Worm (Caenorhabditis elegans) whole organism, early embryonic: ENCODE results near the gene C08F11.17.

Experiments
- flt-1 ChIP-seq: fragments of 200-800 bp; sonication (Bioruptor generic); IDR thresholded peaks from 2 replicates; pipeline ENCODE4 v1.3.6; 2022; ENCODE audit warnings: missing genetic modification characterization, missing compliant biosample characterization
- scrt-1 ChIP-seq: fragments of 200-800 bp; sonication (Bioruptor generic); IDR thresholded peaks from 2 replicates; pipeline ENCODE4 v1.3.6; 2022; ENCODE audit warnings: missing genetic modification characterization, missing compliant biosample characterization

ce11 chrIV:13645823-13646222 is 4.3 kb downstream of the C08F11.17 start, which contains the start of gene srz-29:
- no peak for TF ChIP-seq flt-1 (GFP tag; lab: Robert Waterston, UW)
- no peak for TF ChIP-seq scrt-1
